Worm (Caenorhabditis elegans) whole organism, L4 larva: Measurements from ENCODE around the gene B0228.7.

ENCODE experiments used
- D1046.2 ChIP-seq: fragments of 200-800 bp; sonication (Bioruptor generic); IDR thresholded peaks from 2 replicates; pipeline ENCODE4 v1.3.6; 2022; ENCODE audit warnings: missing genetic modification characterization, missing compliant biosample characterization
- F26F4.8 ChIP-seq: fragments of 200-800 bp; sonication (Bioruptor generic); conservative IDR thresholded peaks from 2 replicates; pipeline ENCODE4 v1.3.6; 2022; ENCODE audit warnings: missing genetic modification characterization, missing compliant biosample characterization
- F37D6.2 ChIP-seq: sonication (generic microtip); optimal IDR thresholded peaks from 2 replicates; lab custom pipeline; 2016; ENCODE audit warnings: mild to moderate bottlenecking, missing genetic modification characterization, missing compliant biosample characterization
- F49E8.2 ChIP-seq: sonication (generic microtip); optimal IDR thresholded peaks from 2 replicates; lab custom pipeline; 2016; ENCODE audit warnings: missing compliant biosample characterization, mild to moderate bottlenecking, missing genetic modification characterization, borderline replicate concordance
- Y48G9A.11 ChIP-seq: fragments of 200-800 bp; sonication (Bioruptor generic); IDR thresholded peaks from 2 replicates; pipeline ENCODE4 v1.3.6; 2022; ENCODE audit warnings: missing genetic modification reagents, missing genetic modification characterization, missing compliant biosample characterization
- aha-1 ChIP-seq: fragments of 150-350 bp; peaks from one replicate; lab custom pipeline; 2014; ENCODE audit warnings: missing biosample characterization, missing genetic modification characterization
- ama-1 ChIP-seq: fragments of 150-350 bp; optimal IDR thresholded peaks from 2 replicates; lab custom pipeline; 2014; ENCODE audit warnings: inconsistent platforms, mixed read lengths
- ceh-32 ChIP-seq: sonication (generic microtip); optimal IDR thresholded peaks from 2 replicates; lab custom pipeline; 2016; ENCODE audit warnings: mild to moderate bottlenecking, missing genetic modification characterization, missing compliant biosample characterization; ENCODE audit not compliant: poor library complexity
- ceh-82 ChIP-seq: sonication (generic microtip); optimal IDR thresholded peaks from 2 replicates; lab custom pipeline; 2017; ENCODE audit warnings: missing biosample characterization, missing genetic modification characterization
- ces-1 ChIP-seq: fragments of 150-350 bp; sonication (generic microtip); optimal IDR thresholded peaks from 4 replicates; lab custom pipeline; 2014; ENCODE audit warnings: missing biosample characterization, missing genetic modification reagents, missing genetic modification characterization
- daf-16 ChIP-seq, 3 experiments: sonication (generic microtip); optimal IDR thresholded peaks; 2 replicates each; lab custom pipeline; 2016 to 2017; ENCODE audit warnings: missing genetic modification characterization in 3 of 3, missing genetic modification reagents in 3 of 3, mild to moderate bottlenecking in 2 of 3, missing compliant biosample characterization in 2 of 3, missing biosample characterization in 1 of 3, moderate library complexity in 1 of 3
- daf-19 ChIP-seq: fragments of 200-800 bp; sonication (Bioruptor generic); conservative IDR thresholded peaks from 2 replicates; pipeline ENCODE4 v1.3.6; 2022; ENCODE audit warnings: missing genetic modification characterization, missing compliant biosample characterization
- dmd-6 ChIP-seq: fragments of 200-800 bp; sonication (Bioruptor generic); IDR thresholded peaks from 2 replicates; pipeline ENCODE4 v1.3.6; 2022; ENCODE audit warnings: missing genetic modification reagents, missing genetic modification characterization, missing compliant biosample characterization
- dmd-9 ChIP-seq: fragments of 200-800 bp; sonication (Bioruptor generic); IDR thresholded peaks from 2 replicates; pipeline ENCODE4 v1.3.6; 2022; ENCODE audit warnings: missing genetic modification reagents, missing genetic modification characterization, missing compliant biosample characterization
- dve-1 ChIP-seq: sonication (generic microtip); optimal IDR thresholded peaks from 2 replicates; lab custom pipeline; 2017; ENCODE audit warnings: antibody characterized with exemption, mild to moderate bottlenecking, missing genetic modification characterization, missing compliant biosample characterization; ENCODE audit not compliant: insufficient read depth
- egl-27 ChIP-seq: sonication (generic microtip); optimal IDR thresholded peaks from 3 replicates; lab custom pipeline; 2017; ENCODE audit warnings: missing biosample characterization, missing genetic modification reagents, missing genetic modification characterization
- egl-43 ChIP-seq: fragments of 200-800 bp; sonication (Bioruptor generic); IDR thresholded peaks from 2 replicates; pipeline ENCODE4 v1.3.6; 2022; ENCODE audit warnings: missing genetic modification reagents, missing genetic modification characterization, missing compliant biosample characterization
- hif-1 ChIP-seq, 2 experiments: sonication (generic microtip); optimal IDR thresholded peaks; 2 replicates each; lab custom pipeline; 2016 to 2017; ENCODE audit warnings: missing compliant biosample characterization in 2 of 2, missing genetic modification characterization in 2 of 2, missing genetic modification reagents in 2 of 2, missing genotype in 2 of 2, mild to moderate bottlenecking in 1 of 2
- hlh-11 ChIP-seq: fragments of 200-800 bp; sonication (Bioruptor generic); optimal IDR thresholded peaks from 2 replicates; lab custom pipeline; 2018; ENCODE audit warnings: mild to moderate bottlenecking, missing genetic modification characterization, missing compliant biosample characterization
- lim-7 ChIP-seq: fragments of 200-800 bp; sonication (Bioruptor generic); IDR thresholded peaks from 2 replicates; pipeline ENCODE4 v1.3.6; 2022; ENCODE audit warnings: missing genetic modification characterization, missing compliant biosample characterization
- lin-13 ChIP-seq: fragments of 150-350 bp; optimal IDR thresholded peaks from 2 replicates; lab custom pipeline; 2014; ENCODE audit warnings: missing biosample characterization, missing genetic modification reagents, missing genetic modification characterization
- lin-29 ChIP-seq: fragments of 200-800 bp; sonication (Bioruptor generic); IDR thresholded peaks from 2 replicates; pipeline ENCODE4 v1.3.6; 2022; ENCODE audit warnings: missing genetic modification reagents, missing genetic modification characterization, missing compliant biosample characterization
- madf-5 ChIP-seq, 2 experiments: fragments of 200-800 bp; sonication (Bioruptor generic); IDR thresholded peaks; 2 replicates each; pipeline ENCODE4 v1.3.6; 2022; ENCODE audit warnings: missing compliant biosample characterization in 2 of 2, missing genetic modification characterization in 2 of 2
- madf-9 ChIP-seq: fragments of 200-800 bp; sonication (Bioruptor generic); conservative IDR thresholded peaks from 2 replicates; pipeline ENCODE4 v1.3.6; 2022; ENCODE audit warnings: missing genetic modification reagents, missing genetic modification characterization, missing compliant biosample characterization
- mdl-1 ChIP-seq, 2 experiments: fragments of 150-350 bp in 1 of 2; sonication (generic microtip) in 1 of 2; optimal IDR thresholded peaks; 2 replicates each; lab custom pipeline; 2014 to 2017; ENCODE audit warnings: missing biosample characterization in 2 of 2, missing genetic modification characterization in 2 of 2
- mxl-3 ChIP-seq: fragments of 200-800 bp; sonication (Bioruptor generic); optimal IDR thresholded peaks from 2 replicates; lab custom pipeline; 2018; ENCODE audit warnings: mild to moderate bottlenecking, missing genetic modification characterization, missing compliant biosample characterization
- nhr-102 ChIP-seq: sonication (generic microtip); optimal IDR thresholded peaks from 2 replicates; lab custom pipeline; 2016; ENCODE audit warnings: mild to moderate bottlenecking, missing genetic modification characterization, moderate library complexity, missing compliant biosample characterization
- nhr-111 ChIP-seq: fragments of 200-800 bp; sonication (Bioruptor generic); optimal IDR thresholded peaks from 2 replicates; lab custom pipeline; 2018; ENCODE audit warnings: mild to moderate bottlenecking, missing genetic modification characterization, missing compliant biosample characterization
- nhr-28 ChIP-seq: fragments of 150-350 bp; optimal IDR thresholded peaks from 2 replicates; lab custom pipeline; 2014; ENCODE audit warnings: missing biosample characterization, missing genetic modification characterization
- pha-4 ChIP-seq, 2 experiments: fragments of 150-350 bp in 1 of 2; fragments of 200-800 bp in 1 of 2; sonication (Bioruptor generic) in 1 of 2; IDR thresholded peaks in 1 of 2; optimal IDR thresholded peaks in 1 of 2; 2 replicates each; pipeline versions ENCODE4 v1.3.6 to Lab custom; 2014 to 2022; ENCODE audit warnings: missing genetic modification characterization in 2 of 2, missing genetic modification reagents in 2 of 2, missing biosample characterization in 1 of 2, missing compliant biosample characterization in 1 of 2
- php-3 ChIP-seq: fragments of 200-800 bp; sonication (Bioruptor generic); IDR thresholded peaks from 2 replicates; pipeline ENCODE4 v1.3.6; 2022; ENCODE audit warnings: missing genetic modification reagents, missing genetic modification characterization, missing compliant biosample characterization
- pqm-1 ChIP-seq: sonication (generic microtip); optimal IDR thresholded peaks from 2 replicates; lab custom pipeline; 2017; ENCODE audit warnings: missing biosample characterization, missing genetic modification characterization
- set-16 ChIP-seq: fragments of 200-800 bp; sonication (Bioruptor generic); IDR thresholded peaks from 2 replicates; pipeline ENCODE4 v1.3.6; 2022; ENCODE audit warnings: missing genetic modification reagents, missing genetic modification characterization, missing compliant biosample characterization
- spr-1 ChIP-seq: sonication (generic microtip); optimal IDR thresholded peaks from 2 replicates; lab custom pipeline; 2016; ENCODE audit warnings: mild to moderate bottlenecking, missing genetic modification characterization, missing compliant biosample characterization
- tra-1 ChIP-seq: fragments of 200-800 bp; sonication (Bioruptor generic); IDR thresholded peaks from 2 replicates; pipeline ENCODE4 v1.3.6; 2022; ENCODE audit warnings: missing genetic modification reagents, missing genetic modification characterization, missing compliant biosample characterization
- unc-130 ChIP-seq: sonication (generic microtip); optimal IDR thresholded peaks from 2 replicates; lab custom pipeline; 2016; ENCODE audit warnings: missing genetic modification reagents, missing genetic modification characterization, missing compliant biosample characterization
- unc-39 ChIP-seq: sonication (generic microtip); optimal IDR thresholded peaks from 2 replicates; lab custom pipeline; 2017; ENCODE audit warnings: missing biosample characterization, missing genetic modification characterization
- unc-62 ChIP-seq, 3 experiments: fragments of 150-350 bp in 1 of 3; sonication (generic microtip); optimal IDR thresholded peaks in 2 of 3; peaks in 1 of 3; 1 replicate in 1 of 3; 2 replicates in 2 of 3; lab custom pipeline; 2014 to 2017; ENCODE audit warnings: missing biosample characterization in 3 of 3, missing genetic modification characterization in 3 of 3, missing genetic modification reagents in 3 of 3, missing genotype in 1 of 3
- zag-1 ChIP-seq: fragments of 150-350 bp; optimal IDR thresholded peaks from 2 replicates; lab custom pipeline; 2014; ENCODE audit warnings: missing biosample characterization, missing genetic modification characterization

B0228.7 gene

DNA sequence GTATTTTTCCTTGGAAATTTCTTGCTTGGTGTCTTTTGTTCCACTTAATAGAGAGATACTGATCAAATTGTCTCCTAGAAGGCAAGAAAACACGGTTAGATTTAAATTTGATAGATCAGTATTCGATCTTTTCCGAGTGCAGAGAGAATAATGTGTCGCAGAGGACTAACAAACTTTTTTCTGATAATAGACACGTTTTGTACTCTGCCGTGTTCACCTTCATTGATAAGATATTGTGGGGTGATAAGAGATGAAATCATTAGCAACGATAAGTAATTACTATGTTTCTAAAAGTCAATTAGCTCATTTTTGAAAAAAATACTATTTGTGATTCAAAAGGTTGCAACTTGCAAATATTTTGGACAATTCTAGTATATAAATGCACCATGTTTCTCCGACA is 17.9 kb upstream of the B0228.7 start:
- TF ChIP-seq madf-5 (GFP tag; IDR thresholded peaks at IDR 0.05; lab: Robert Waterston, UW) (no peak), hlh-11 (tag; lab: Kevin White, UChicago) (peak; percentile 35), dve-1 (tag; lab: Kevin White, UChicago) (peak; percentile 38), nhr-111 (no peak), dmd-9 (GFP tag; lab: Robert Waterston, UW) (no peak), daf-16 (GFP tag; optimal IDR thresholded peaks at IDR 0.05; lab: Kevin White, UChicago) (no peak), daf-16 (tag; optimal IDR thresholded peaks at IDR 0.05; lab: Kevin White, UChicago) (peak; percentile 56), unc-62 (GFP tag; optimal IDR thresholded peaks at IDR 0.05 in 1 of 2; lab: Kevin White, UChicago) (peak in 1 of 2 experiments; percentile 56), unc-62 (tag; optimal IDR thresholded peaks at IDR 0.05; lab: Kevin White, UChicago) (no peak), F49E8.2 (no peak), madf-9 (GFP tag; lab: Robert Waterston, UW) (no peak), pqm-1 (tag; lab: Kevin White, UChicago) (peak; percentile 71), daf-19 (GFP tag; lab: Robert Waterston, UW) (no peak), zag-1 (tag; lab: Kevin White, UChicago) (no peak), php-3 (GFP tag; lab: Robert Waterston, UW) (no peak; the same call in 1 of the 2 replicates), set-16 (no peak), ceh-82 (tag; lab: Kevin White, UChicago) (no peak), F37D6.2 (tag; lab: Kevin White, UChicago) (no peak), nhr-102 (no peak), aha-1 (tag; lab: Kevin White, UChicago) (peak; percentile 57), dmd-6 (peak; percentile 64), ces-1 (no peak), pha-4 (GFP tag; IDR thresholded peaks at IDR 0.05; lab: Robert Waterston, UW) (0 out of 2 replicates have a peak, but pooled peaks have one; percentile 26), pha-4 (tag; optimal IDR thresholded peaks at IDR 0.05; lab: Kevin White, UChicago) (no peak), spr-1 (tag; lab: Kevin White, UChicago) (no peak), ceh-32 (no peak), unc-130 (GFP tag; lab: Kevin White, UChicago) (no peak), lin-13 (no peak), unc-39 (tag; lab: Kevin White, UChicago) (no peak), hif-1 (tag; optimal IDR thresholded peaks at IDR 0.05; lab: Kevin White, UChicago) (peak in 1 of 2 experiments; percentile 42), F26F4.8 (GFP tag; lab: Robert Waterston, UW) (no peak), ama-1 (lab: Kevin White, UChicago) (no peak), nhr-28 (tag; lab: Kevin White, UChicago) (peak; percentile 68), Y48G9A.11 (GFP tag; lab: Robert Waterston, UW) (no peak), egl-27 (tag; lab: Kevin White, UChicago) (no peak), mxl-3 (GFP tag; lab: Kevin White, UChicago) (peak; percentile 74), mdl-1 (tag; optimal IDR thresholded peaks at IDR 0.05; lab: Kevin White, UChicago) (peak in 1 of 2 experiments; percentile 49)
- TF ChIP-seq, all 104 proteins: peak for 12

DNA sequence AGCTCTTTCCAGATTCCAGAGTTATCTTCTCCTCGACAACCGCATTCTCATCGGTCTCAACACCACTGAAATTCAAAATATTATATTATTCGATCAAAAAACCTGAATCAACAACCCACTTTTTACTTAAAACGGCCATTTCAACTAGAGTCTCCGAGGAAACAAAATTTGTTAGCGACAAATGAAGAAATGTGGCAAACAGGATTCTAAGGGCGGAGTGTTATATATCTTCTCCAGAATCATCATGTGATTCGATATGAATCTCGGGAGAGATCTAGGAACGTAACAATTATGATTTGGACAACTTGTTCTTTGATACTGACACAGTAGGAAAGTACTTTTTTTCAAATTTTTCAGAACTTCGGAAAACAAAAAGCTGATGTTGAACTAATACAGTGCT is 17.4 kb upstream of the B0228.7 start:
- no peak for TF ChIP-seq Y48G9A.11 (GFP tag; lab: Robert Waterston, UW)
- no peak for TF ChIP-seq lim-7 (GFP tag; lab: Robert Waterston, UW)
- TF ChIP-seq D1046.2: no peak
- TF ChIP-seq mxl-3 (GFP tag; lab: Kevin White, UChicago): no peak
- TF ChIP-seq tra-1 (GFP tag; lab: Robert Waterston, UW): no peak
- TF ChIP-seq lin-29 (GFP tag; lab: Robert Waterston, UW): no peak
- no peak for TF ChIP-seq egl-43 (GFP tag; lab: Robert Waterston, UW)
- peak; percentile 6 for TF ChIP-seq nhr-28 (tag; lab: Kevin White, UChicago)
- TF ChIP-seq unc-62 (GFP tag; optimal IDR thresholded peaks at IDR 0.05 in 1 of 2; lab: Kevin White, UChicago): peak in 1 of 2 experiments; percentile 89
- TF ChIP-seq unc-62 (tag; optimal IDR thresholded peaks at IDR 0.05; lab: Kevin White, UChicago): no peak
